Fruit fly (Drosophila melanogaster) whole organism, embryonic: ENCODE results near the gene Tnpo-SR.

ENCODE experiments used
- BEAF-32 ChIP-seq: fragments of 200-800 bp; sonication (Bioruptor generic); optimal IDR thresholded peaks from 3 replicates; lab custom pipeline; 2017; ENCODE audit warnings: missing biosample characterization, missing genetic modification characterization, mild to moderate bottlenecking, moderate library complexity, missing genetic modification reagents
- BtbVII ChIP-seq: fragments of 200-800 bp; sonication (Bioruptor generic); optimal IDR thresholded peaks from 3 replicates; lab custom pipeline; 2017; ENCODE audit warnings: missing biosample characterization, mild to moderate bottlenecking, missing genetic modification characterization
- CG11560 ChIP-seq: fragments of 200-800 bp; sonication (Bioruptor generic); IDR thresholded peaks from 3 replicates; pipeline ENCODE4 v1.3.6; 2022; ENCODE audit warnings: missing biosample characterization, missing genetic modification characterization
- CG12071 ChIP-seq: fragments of 200-800 bp; sonication (Bioruptor generic); optimal IDR thresholded peaks from 3 replicates; lab custom pipeline; 2018; ENCODE audit warnings: missing biosample characterization, mild to moderate bottlenecking, missing genetic modification characterization
- CG12299 ChIP-seq: fragments of 200-800 bp; sonication (Bioruptor generic); optimal IDR thresholded peaks from 2 replicates; lab custom pipeline; 2018; ENCODE audit warnings: missing biosample characterization, mild to moderate bottlenecking, missing genetic modification characterization
- CG12744 ChIP-seq: fragments of 200-800 bp; sonication (Bioruptor generic); optimal IDR thresholded peaks from 2 replicates; lab custom pipeline; 2016; ENCODE audit warnings: missing biosample characterization, missing genetic modification characterization
- CG13624 ChIP-seq: fragments of 200-800 bp; sonication (Bioruptor generic); optimal IDR thresholded peaks from 2 replicates; lab custom pipeline; 2016; ENCODE audit warnings: missing biosample characterization, missing genetic modification characterization
- CG1832 ChIP-seq: fragments of 200-800 bp; sonication (Bioruptor generic); optimal IDR thresholded peaks from 2 replicates; lab custom pipeline; 2017; ENCODE audit warnings: missing biosample characterization, mild to moderate bottlenecking, missing genetic modification characterization, inconsistent platforms
- CG34376 ChIP-seq: fragments of 200-800 bp; sonication (Bioruptor generic); optimal IDR thresholded peaks from 2 replicates; lab custom pipeline; 2018; ENCODE audit warnings: missing biosample characterization, mild to moderate bottlenecking, missing genetic modification characterization
- CG3995 ChIP-seq: fragments of 200-800 bp; sonication (Bioruptor generic); optimal IDR thresholded peaks from 3 replicates; lab custom pipeline; 2016; ENCODE audit warnings: missing biosample characterization, missing genetic modification characterization
- CG4617 ChIP-seq: fragments of 200-800 bp; sonication (Bioruptor generic); optimal IDR thresholded peaks from 3 replicates; lab custom pipeline; 2016; ENCODE audit warnings: missing biosample characterization, missing genetic modification characterization, borderline replicate concordance
- CG6175 ChIP-seq: fragments of 200-800 bp; sonication (Bioruptor generic); IDR thresholded peaks from 3 replicates; pipeline ENCODE4 v1.3.6; 2022; ENCODE audit warnings: missing biosample characterization, missing genetic modification characterization
- CG6791 ChIP-seq: fragments of 200-800 bp; sonication (Bioruptor generic); IDR thresholded peaks from 3 replicates; pipeline ENCODE4 v1.3.6; 2022; ENCODE audit warnings: missing biosample characterization, missing genetic modification characterization; ENCODE audit not compliant: partially characterized antibody
- CG7839 ChIP-seq: fragments of 200-800 bp; sonication (Bioruptor generic); optimal IDR thresholded peaks from 3 replicates; lab custom pipeline; 2018; ENCODE audit warnings: missing biosample characterization, mild to moderate bottlenecking, missing genetic modification characterization, moderate library complexity
- CG7987 ChIP-seq: fragments of 200-800 bp; sonication (Bioruptor generic); optimal IDR thresholded peaks from 2 replicates; lab custom pipeline; 2018; ENCODE audit warnings: missing biosample characterization, mild to moderate bottlenecking, missing genetic modification characterization, moderate library complexity
- CkIIα-i1 ChIP-seq: fragments of 200-800 bp; sonication (Bioruptor generic); IDR thresholded peaks from 2 replicates; pipeline ENCODE4 v1.3.6; 2022; ENCODE audit warnings: missing biosample characterization, missing genetic modification characterization
- E2f1 ChIP-seq: fragments of 200-800 bp; sonication (Bioruptor generic); IDR thresholded peaks from 2 replicates; pipeline ENCODE4 v1.3.6; 2022; ENCODE audit warnings: missing biosample characterization, missing genetic modification characterization
- ERR ChIP-seq: fragments of 200-800 bp; sonication (Bioruptor generic); optimal IDR thresholded peaks from 2 replicates; lab custom pipeline; 2016; ENCODE audit warnings: missing biosample characterization, missing genetic modification characterization
- Ets97D ChIP-seq: fragments of 200-800 bp; sonication (Bioruptor generic); optimal IDR thresholded peaks from 3 replicates; lab custom pipeline; 2016; ENCODE audit warnings: missing biosample characterization, missing genetic modification characterization
- Gug ChIP-seq: fragments of 200-800 bp; sonication (Bioruptor generic); IDR thresholded peaks from 4 replicates; pipeline ENCODE4 v1.3.6; 2022; ENCODE audit warnings: missing biosample characterization, missing genetic modification characterization
- Hand ChIP-seq: fragments of 200-800 bp; sonication (Bioruptor generic); optimal IDR thresholded peaks from 2 replicates; lab custom pipeline; 2017; ENCODE audit warnings: mild to moderate bottlenecking, missing biosample characterization, missing genetic modification reagents, missing genetic modification characterization
- HmgD ChIP-seq: fragments of 200-800 bp; sonication (Bioruptor generic); optimal IDR thresholded peaks from 3 replicates; lab custom pipeline; 2016; ENCODE audit warnings: missing biosample characterization, missing genetic modification characterization
- Kr ChIP-seq: fragments of 200-800 bp; sonication (Bioruptor generic); optimal IDR thresholded peaks from 2 replicates; lab custom pipeline; 2017; ENCODE audit warnings: missing biosample characterization, mild to moderate bottlenecking, missing genetic modification characterization
- Nf-YA ChIP-seq: fragments of 200-800 bp; sonication (Bioruptor generic); IDR thresholded peaks from 2 replicates; pipeline ENCODE4 v1.3.6; 2022; ENCODE audit warnings: missing biosample characterization, missing genetic modification characterization
- Nf-YB ChIP-seq: fragments of 200-800 bp; sonication (Bioruptor generic); optimal IDR thresholded peaks from 3 replicates; lab custom pipeline; 2019; ENCODE audit warnings: missing biosample characterization, mild to moderate bottlenecking, missing genetic modification characterization, moderate library complexity
- PHDP ChIP-seq: fragments of 200-800 bp; sonication (Bioruptor generic); optimal IDR thresholded peaks from 3 replicates; lab custom pipeline; 2018; ENCODE audit warnings: missing biosample characterization, mild to moderate bottlenecking, missing genetic modification characterization, moderate library complexity
- Ravus ChIP-seq: fragments of 200-800 bp; sonication (Bioruptor generic); IDR thresholded peaks from 2 replicates; pipeline ENCODE4 v1.3.6; 2022; ENCODE audit warnings: missing biosample characterization, missing genetic modification characterization
- TFAM ChIP-seq: fragments of 200-800 bp; sonication (Bioruptor generic); optimal IDR thresholded peaks from 2 replicates; lab custom pipeline; 2017; ENCODE audit warnings: missing biosample characterization, missing genetic modification characterization, inconsistent platforms
- ash1 ChIP-seq: fragments of 200-800 bp; sonication (Bioruptor generic); optimal IDR thresholded peaks from 2 replicates; lab custom pipeline; 2018; ENCODE audit warnings: missing biosample characterization, mild to moderate bottlenecking, missing genetic modification characterization
- bcd ChIP-seq: fragments of 200-800 bp; sonication (Bioruptor generic); optimal IDR thresholded peaks from 2 replicates; lab custom pipeline; 2017; ENCODE audit warnings: missing biosample characterization, mild to moderate bottlenecking, missing genetic modification characterization
- bowl ChIP-seq: fragments of 200-800 bp; sonication (Bioruptor generic); IDR thresholded peaks from 2 replicates; pipeline ENCODE4 v1.3.6; 2022; ENCODE audit warnings: missing biosample characterization, missing genetic modification characterization
- cad ChIP-seq: fragments of >200 bp; optimal IDR thresholded peaks from 2 replicates; lab custom pipeline; 2017; ENCODE audit warnings: missing biosample characterization, missing genetic modification characterization
- cas ChIP-seq: fragments of 200-800 bp; sonication (Bioruptor generic); IDR thresholded peaks from 2 replicates; pipeline ENCODE4 v1.3.6; 2022; ENCODE audit warnings: missing biosample characterization, missing genetic modification characterization
- croc ChIP-seq: fragments of 200-800 bp; sonication (Bioruptor generic); conservative IDR thresholded peaks from 3 replicates; pipeline ENCODE4 v1.3.6; 2022; ENCODE audit warnings: missing biosample characterization, missing genetic modification characterization
- crol ChIP-seq: fragments of 200-800 bp; sonication (Bioruptor generic); IDR thresholded peaks from 2 replicates; pipeline ENCODE4 v1.3.6; 2022; ENCODE audit warnings: missing biosample characterization, missing genetic modification characterization
- exex ChIP-seq: fragments of 200-800 bp; sonication (Bioruptor generic); optimal IDR thresholded peaks from 4 replicates; lab custom pipeline; 2018; ENCODE audit warnings: missing biosample characterization, mild to moderate bottlenecking, missing genetic modification characterization, moderate library complexity
- grn ChIP-seq: fragments of 200-800 bp; sonication (Bioruptor generic); optimal IDR thresholded peaks from 3 replicates; lab custom pipeline; 2017; ENCODE audit warnings: missing biosample characterization, missing genetic modification characterization
- gsb-n ChIP-seq: fragments of 200-800 bp; sonication (Bioruptor generic); optimal IDR thresholded peaks from 3 replicates; lab custom pipeline; 2018; ENCODE audit warnings: missing biosample characterization, mild to moderate bottlenecking, missing genetic modification characterization
- klu ChIP-seq: fragments of 200-800 bp; sonication (Bioruptor generic); IDR thresholded peaks from 2 replicates; pipeline ENCODE4 v1.3.6; 2022; ENCODE audit warnings: missing biosample characterization, missing genetic modification characterization
- kni ChIP-seq: fragments of 200-800 bp; sonication (Bioruptor generic); optimal IDR thresholded peaks from 3 replicates; lab custom pipeline; 2017; ENCODE audit warnings: mild to moderate bottlenecking, missing biosample characterization, missing genetic modification reagents, missing genetic modification characterization
- mirr ChIP-seq: fragments of 200-800 bp; sonication (Bioruptor generic); optimal IDR thresholded peaks from 3 replicates; lab custom pipeline; 2018; ENCODE audit warnings: missing biosample characterization, mild to moderate bottlenecking, missing genetic modification characterization
- pan ChIP-seq, 4 experiments: fragments of >200 bp in 3 of 4; fragments of 200-800 bp in 1 of 4; sonication (Bioruptor generic) in 1 of 4; optimal IDR thresholded peaks in 3 of 4; IDR thresholded peaks in 1 of 4; 2 replicates each; pipeline versions ENCODE4 v1.3.6 to Lab custom; 2017 to 2022; ENCODE audit warnings: missing biosample characterization in 2 of 4, missing genetic modification characterization in 2 of 4, mixed read lengths in 1 of 4
- pzg ChIP-seq: fragments of 200-800 bp; sonication (Bioruptor generic); optimal IDR thresholded peaks from 3 replicates; lab custom pipeline; 2018; ENCODE audit warnings: missing biosample characterization, mild to moderate bottlenecking, missing genetic modification characterization, moderate library complexity
- sens ChIP-seq: fragments of 200-800 bp; sonication (Bioruptor generic); peaks from one replicate; lab custom pipeline; 2016; ENCODE audit warnings: missing biosample characterization, missing genetic modification characterization
- shn ChIP-seq: fragments of 200-800 bp; sonication (Bioruptor generic); optimal IDR thresholded peaks from 3 replicates; lab custom pipeline; 2016; ENCODE audit warnings: missing biosample characterization, missing genetic modification characterization
- stwl ChIP-seq: fragments of 200-800 bp; sonication (Bioruptor generic); optimal IDR thresholded peaks from 3 replicates; lab custom pipeline; 2018; ENCODE audit warnings: missing biosample characterization, mild to moderate bottlenecking, missing genetic modification characterization, moderate library complexity
- sug ChIP-seq: fragments of 200-800 bp; optimal IDR thresholded peaks from 2 replicates; lab custom pipeline; 2019; ENCODE audit warnings: missing biosample characterization, mild to moderate bottlenecking, missing genetic modification characterization, moderate library complexity
- tio ChIP-seq: fragments of 200-800 bp; sonication (Bioruptor generic); optimal IDR thresholded peaks from 2 replicates; lab custom pipeline; 2017; ENCODE audit warnings: missing biosample characterization, missing genetic modification characterization, inconsistent platforms
- zen ChIP-seq: fragments of 200-800 bp; sonication (Bioruptor generic); optimal IDR thresholded peaks from 3 replicates; lab custom pipeline; 2018; ENCODE audit warnings: missing biosample characterization, mild to moderate bottlenecking, missing genetic modification characterization, moderate library complexity

Gene Tnpo-SR

DNA sequence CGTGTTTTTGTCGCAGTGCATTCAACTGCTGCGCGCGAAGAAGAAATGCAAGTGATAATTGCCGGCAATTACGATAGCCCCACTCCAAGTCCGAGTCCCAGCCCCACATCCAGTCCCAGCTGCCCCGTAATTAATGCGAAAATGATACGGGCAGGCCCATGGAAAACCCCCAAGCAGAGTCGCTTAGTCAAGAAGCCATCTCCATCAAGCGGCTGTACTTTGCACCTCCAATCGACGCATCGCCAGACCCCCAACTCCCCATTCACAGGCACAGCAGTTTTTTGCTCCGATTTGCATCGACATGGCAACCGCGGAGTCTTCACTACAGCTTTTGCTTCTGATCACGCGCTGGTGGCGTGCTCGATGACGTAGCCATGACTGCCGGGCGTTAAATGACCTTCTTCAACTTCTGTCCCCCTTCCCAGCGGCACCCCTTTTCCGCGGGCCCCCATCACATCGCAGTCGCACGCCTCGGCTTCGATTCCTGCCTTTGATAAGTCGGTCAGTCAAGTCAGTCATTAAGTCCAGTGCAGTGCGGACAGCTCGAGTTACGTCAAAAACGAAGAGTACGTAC, 46.6 kb downstream of the Tnpo-SR start (continued):
- TF ChIP-seq CG12744 (GFP tag; lab: Kevin White, UChicago) (no peak), tio (no peak), croc (GFP tag; lab: Robert Waterston, UW) (no peak), CG4617 (GFP tag; lab: Kevin White, UChicago) (no peak), crol (GFP tag; lab: Robert Waterston, UW) (peak; percentile 39; the same call in 1 of the 2 replicates), kni (GFP tag; lab: Kevin White, UChicago) (no peak), stwl (tag; lab: Kevin White, UChicago) (no peak), ERR (GFP tag; lab: Kevin White, UChicago) (no peak), CG12299 (tag; lab: Kevin White, UChicago) (no peak), PHDP (no peak), CG11560 (tag; lab: Robert Waterston, UW) (0 out of 3 replicates have a peak, but pooled peaks have one; percentile 26), ash1 (no peak), HmgD (GFP tag; lab: Kevin White, UChicago) (no peak), bcd (no peak), klu (GFP tag; lab: Robert Waterston, UW) (no peak), Hand (GFP tag; lab: Kevin White, UChicago) (no peak), BtbVII (GFP tag; lab: Kevin White, UChicago) (peak; percentile 13)

DNA sequence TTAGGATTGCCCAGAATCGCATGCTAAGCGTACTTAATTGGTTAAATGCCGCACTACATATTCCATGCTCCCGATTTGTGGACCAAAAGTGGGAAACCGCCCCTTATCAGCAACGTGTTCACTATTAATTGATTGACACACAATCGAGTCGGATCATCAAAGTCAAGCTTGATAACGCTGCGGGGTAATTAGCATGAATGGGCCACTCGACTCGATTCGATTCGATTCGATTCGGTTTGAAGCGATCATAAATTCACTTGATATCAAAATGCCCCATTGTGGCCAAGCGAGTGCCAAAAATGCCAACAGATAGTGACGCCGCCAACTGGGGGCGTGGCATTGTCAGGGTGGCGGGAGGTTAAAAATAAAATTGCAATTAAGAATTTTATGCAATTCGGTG, 47.9 kb downstream of the Tnpo-SR start:
- TF ChIP-seq Nf-YA (no peak), CG12071 (no peak), E2f1 (no peak), shn (GFP tag; lab: Kevin White, UChicago) (no peak), klu (GFP tag; lab: Robert Waterston, UW) (no peak), CG6791 (GFP tag; lab: Robert Waterston, UW) (no peak), CG3995 (no peak), Kr (GFP tag; lab: Kevin White, UChicago) (no peak), mirr (GFP tag; lab: Kevin White, UChicago) (peak; percentile 42), BEAF-32 (GFP tag; lab: Kevin White, UChicago) (no peak), CG7987 (GFP tag; lab: Kevin White, UChicago) (peak; percentile 7), grn (GFP tag; lab: Kevin White, UChicago) (peak; percentile 10), pzg (GFP tag; lab: Kevin White, UChicago) (no peak), CG34376 (peak; percentile 64), CG13624 (GFP tag; lab: Kevin White, UChicago) (no peak), cad (no peak), sug (tag; lab: Kevin White, UChicago) (peak; percentile 58), Ets97D (GFP tag; lab: Kevin White, UChicago) (no peak), Ravus (GFP tag; lab: Robert Waterston, UW) (no peak), cas (GFP tag; lab: Robert Waterston, UW) (no peak), CG11560 (tag; lab: Robert Waterston, UW) (no peak), CG7839 (tag; lab: Kevin White, UChicago) (no peak), croc (GFP tag; lab: Robert Waterston, UW) (no peak), sens (GFP tag; lab: Kevin White, UChicago) (peak; percentile 13), gsb-n (tag; lab: Kevin White, UChicago) (peak; percentile 53), zen (no peak), CG1832 (no peak), pan (optimal IDR thresholded peaks at IDR 0.05; lab: Kevin White, UChicago) (no peak), pan (GFP tag; optimal IDR thresholded peaks at IDR 0.05 in 1 of 2, IDR thresholded peaks at IDR 0.05 in 1 of 2) (no peak), bowl (no peak), CG6175 (no peak), exex (peak; percentile 78), Nf-YB (GFP tag; lab: Kevin White, UChicago) (no peak), TFAM (GFP tag; lab: Kevin White, UChicago) (no peak), CkIIα-i1 (GFP tag; lab: Robert Waterston, UW) (no peak), Gug (GFP tag; lab: Robert Waterston, UW) (no peak)
